Fruit fly (Drosophila melanogaster) Kc167 (cell line): Measurements from ENCODE around the gene CG12398.

Experiments
- Myc ChIP-seq: fragments of >200 bp; optimal IDR thresholded peaks from 2 replicates; lab custom pipeline; 2017; ENCODE audit warnings: missing external identifiers
- h ChIP-seq: fragments of >200 bp; optimal IDR thresholded peaks from 3 replicates; lab custom pipeline; 2018; ENCODE audit warnings: missing external identifiers
- psq ChIP-seq: fragments of >200 bp; optimal IDR thresholded peaks from 2 replicates; lab custom pipeline; 2017; ENCODE audit warnings: missing external identifiers

DNA sequence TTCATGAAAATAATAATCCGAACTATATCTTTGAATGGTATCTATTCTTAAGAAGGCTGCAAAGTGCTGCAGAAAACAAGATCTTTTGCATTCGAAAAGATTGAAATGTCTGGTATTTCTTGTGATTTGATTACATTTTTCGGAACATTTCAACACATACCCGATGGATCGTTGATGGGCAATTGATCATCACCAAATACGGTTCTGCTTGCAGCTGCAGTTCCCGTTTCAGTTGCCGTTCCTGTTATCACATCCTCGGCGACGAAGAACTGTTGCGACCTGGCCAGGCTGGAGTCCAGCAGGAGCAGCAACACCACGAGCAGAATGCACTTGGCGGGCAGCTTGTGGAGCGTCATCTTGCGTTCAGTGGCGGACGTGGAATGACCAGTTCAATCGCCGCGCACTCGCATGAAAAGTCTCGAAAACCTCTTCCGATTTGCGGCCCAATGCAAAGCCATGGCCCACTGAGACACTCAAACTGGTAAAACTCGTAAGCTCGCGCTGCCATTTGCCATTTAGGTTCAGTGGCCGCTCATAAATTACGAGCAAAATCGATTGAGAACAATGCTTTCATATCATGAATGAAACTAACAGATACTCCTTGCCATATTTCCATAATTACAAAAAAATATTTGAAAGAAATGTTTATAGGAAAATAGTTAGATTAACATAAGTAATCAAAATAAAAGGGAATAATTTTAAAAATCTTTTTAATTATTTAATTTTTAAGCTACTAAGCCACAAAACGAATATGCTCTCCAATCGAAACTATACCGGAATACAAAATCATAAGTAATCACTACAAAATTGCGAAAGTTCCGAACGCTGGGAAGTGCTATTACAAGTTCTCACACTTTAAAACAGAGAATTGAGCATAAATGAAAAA lies 2.9 kb downstream of the CG12398 start, which contains the start of gene CG14406:
- TF ChIP-seq psq (lab: Kevin White, UChicago) (no peak), Myc (lab: Kevin White, UChicago) (no peak), h (lab: Kevin White, UChicago) (peak; percentile 84)
